Fruit fly (Drosophila melanogaster) whole organism, embryonic: ENCODE data around the gene bb8.

Experiments used
- Aef1 ChIP-seq: fragments of 200-800 bp; sonication (Bioruptor generic); IDR thresholded peaks from 3 replicates; pipeline ENCODE4 v1.3.6; 2022; ENCODE audit warnings: missing biosample characterization, missing genetic modification characterization
- Atf-2 ChIP-seq: fragments of 200-800 bp; sonication (Bioruptor generic); optimal IDR thresholded peaks from 2 replicates; lab custom pipeline; 2016; ENCODE audit warnings: missing biosample characterization, missing genetic modification characterization
- CG12391 ChIP-seq: fragments of 200-800 bp; sonication (Bioruptor generic); optimal IDR thresholded peaks from 3 replicates; lab custom pipeline; 2018; ENCODE audit warnings: missing biosample characterization, mild to moderate bottlenecking, missing genetic modification characterization, moderate library complexity
- CG13123 ChIP-seq: fragments of 200-800 bp; sonication (Bioruptor generic); optimal IDR thresholded peaks from 2 replicates; lab custom pipeline; 2016; ENCODE audit warnings: missing biosample characterization, missing genetic modification characterization
- CG15269 ChIP-seq: fragments of 200-800 bp; sonication (Bioruptor generic); optimal IDR thresholded peaks from 2 replicates; lab custom pipeline; 2018; ENCODE audit warnings: missing biosample characterization, mild to moderate bottlenecking, missing genetic modification characterization, moderate library complexity
- CG2116 ChIP-seq: fragments of 200-800 bp; sonication (Bioruptor generic); optimal IDR thresholded peaks from 3 replicates; lab custom pipeline; 2018; ENCODE audit warnings: missing biosample characterization, mild to moderate bottlenecking, missing genetic modification characterization
- CG30020 ChIP-seq: fragments of 200-800 bp; optimal IDR thresholded peaks from 2 replicates; lab custom pipeline; 2019; ENCODE audit warnings: missing biosample characterization, mild to moderate bottlenecking, missing genetic modification characterization, moderate library complexity
- CG32767 ChIP-seq: fragments of 200-800 bp; sonication (Bioruptor generic); IDR thresholded peaks from 2 replicates; pipeline ENCODE4 v1.3.6; 2022; ENCODE audit warnings: missing biosample characterization, missing genetic modification characterization
- CG42726 ChIP-seq: fragments of 200-800 bp; sonication (Bioruptor generic); IDR thresholded peaks from 2 replicates; pipeline ENCODE4 v1.3.6; 2022; ENCODE audit warnings: missing biosample characterization, missing genetic modification characterization; ENCODE audit not compliant: partially characterized antibody
- CG4707 ChIP-seq: fragments of 200-800 bp; sonication (Bioruptor generic); optimal IDR thresholded peaks from 2 replicates; lab custom pipeline; 2018; ENCODE audit warnings: missing biosample characterization, mild to moderate bottlenecking, missing genetic modification characterization, moderate library complexity
- CG7963 ChIP-seq: fragments of 200-800 bp; sonication (Bioruptor generic); IDR thresholded peaks from 3 replicates; pipeline ENCODE4 v1.3.6; 2022; ENCODE audit warnings: missing biosample characterization, missing genetic modification characterization; ENCODE audit not compliant: partially characterized antibody
- CG8478 ChIP-seq: fragments of >200 bp; optimal IDR thresholded peaks from 2 replicates; lab custom pipeline; 2018
- CHES-1-like ChIP-seq: fragments of 200-800 bp; sonication (Bioruptor generic); optimal IDR thresholded peaks from 2 replicates; lab custom pipeline; 2016; ENCODE audit warnings: missing biosample characterization, missing genetic modification characterization
- D19A ChIP-seq: fragments of 200-800 bp; optimal IDR thresholded peaks from 3 replicates; lab custom pipeline; 2019; ENCODE audit warnings: missing biosample characterization, mild to moderate bottlenecking, missing genetic modification characterization, moderate library complexity
- Dad ChIP-seq: fragments of 200-800 bp; sonication (Bioruptor generic); optimal IDR thresholded peaks from 3 replicates; lab custom pipeline; 2016; ENCODE audit warnings: missing biosample characterization, missing genetic modification characterization
- Deaf1 ChIP-seq: fragments of 200-800 bp; optimal IDR thresholded peaks from 3 replicates; lab custom pipeline; 2019; ENCODE audit warnings: missing biosample characterization, mild to moderate bottlenecking, missing genetic modification characterization, moderate library complexity
- Dip2 ChIP-seq: fragments of 200-800 bp; sonication (Bioruptor generic); IDR thresholded peaks from 2 replicates; pipeline ENCODE4 v1.3.6; 2022; ENCODE audit warnings: missing biosample characterization, missing genetic modification characterization
- ERR ChIP-seq: fragments of 200-800 bp; sonication (Bioruptor generic); optimal IDR thresholded peaks from 2 replicates; lab custom pipeline; 2016; ENCODE audit warnings: missing biosample characterization, missing genetic modification characterization
- Ets97D ChIP-seq: fragments of 200-800 bp; sonication (Bioruptor generic); optimal IDR thresholded peaks from 3 replicates; lab custom pipeline; 2016; ENCODE audit warnings: missing biosample characterization, missing genetic modification characterization
- HLH3B ChIP-seq: fragments of 200-800 bp; sonication (Bioruptor generic); IDR thresholded peaks from 2 replicates; pipeline ENCODE4 v1.3.6; 2022; ENCODE audit warnings: missing biosample characterization, missing genetic modification characterization
- HLH4C ChIP-seq: fragments of 200-800 bp; sonication (Bioruptor generic); IDR thresholded peaks from 3 replicates; pipeline ENCODE4 v1.3.6; 2022; ENCODE audit warnings: missing biosample characterization, missing genetic modification characterization; ENCODE audit not compliant: partially characterized antibody
- HmgZ ChIP-seq: fragments of 200-800 bp; sonication (Bioruptor generic); optimal IDR thresholded peaks from 2 replicates; lab custom pipeline; 2018; ENCODE audit warnings: missing biosample characterization, mild to moderate bottlenecking, missing genetic modification characterization
- Max ChIP-seq: fragments of 200-800 bp; sonication (Bioruptor generic); optimal IDR thresholded peaks from 2 replicates; lab custom pipeline; 2016; ENCODE audit warnings: missing biosample characterization, mild to moderate bottlenecking, missing genetic modification characterization
- Med ChIP-seq: fragments of 200-800 bp; sonication (Bioruptor generic); peaks from one replicate; lab custom pipeline; 2016; ENCODE audit warnings: missing biosample characterization, missing genetic modification characterization, mild to moderate bottlenecking, inconsistent platforms, moderate library complexity
- Mrtf ChIP-seq: fragments of 200-800 bp; sonication (Bioruptor generic); IDR thresholded peaks from 3 replicates; pipeline ENCODE4 v1.3.6; 2022; ENCODE audit warnings: missing biosample characterization, missing genetic modification characterization
- Nf-YA ChIP-seq: fragments of 200-800 bp; sonication (Bioruptor generic); IDR thresholded peaks from 2 replicates; pipeline ENCODE4 v1.3.6; 2022; ENCODE audit warnings: missing biosample characterization, missing genetic modification characterization
- Nf-YB ChIP-seq: fragments of 200-800 bp; sonication (Bioruptor generic); optimal IDR thresholded peaks from 3 replicates; lab custom pipeline; 2019; ENCODE audit warnings: missing biosample characterization, mild to moderate bottlenecking, missing genetic modification characterization, moderate library complexity
- Six4 ChIP-seq: fragments of 200-800 bp; sonication (Bioruptor generic); optimal IDR thresholded peaks from 2 replicates; lab custom pipeline; 2016; ENCODE audit warnings: missing biosample characterization, missing genetic modification characterization
- Sry-β ChIP-seq: fragments of 200-800 bp; sonication (Bioruptor generic); optimal IDR thresholded peaks from 2 replicates; lab custom pipeline; 2018; ENCODE audit warnings: missing biosample characterization, mild to moderate bottlenecking, missing genetic modification characterization, moderate library complexity
- TFAM ChIP-seq: fragments of 200-800 bp; sonication (Bioruptor generic); optimal IDR thresholded peaks from 2 replicates; lab custom pipeline; 2017; ENCODE audit warnings: missing biosample characterization, missing genetic modification characterization, inconsistent platforms
- Xbp1 ChIP-seq: fragments of 200-800 bp; sonication (Bioruptor generic); optimal IDR thresholded peaks from 3 replicates; lab custom pipeline; 2016; ENCODE audit warnings: missing biosample characterization, mild to moderate bottlenecking, missing genetic modification characterization
- ac ChIP-seq: fragments of 200-800 bp; sonication (Bioruptor generic); optimal IDR thresholded peaks from 3 replicates; lab custom pipeline; 2017; ENCODE audit warnings: missing biosample characterization, mild to moderate bottlenecking, missing genetic modification characterization
- cas ChIP-seq: fragments of 200-800 bp; sonication (Bioruptor generic); IDR thresholded peaks from 2 replicates; pipeline ENCODE4 v1.3.6; 2022; ENCODE audit warnings: missing biosample characterization, missing genetic modification characterization
- dan ChIP-seq: fragments of 200-800 bp; sonication (Bioruptor generic); IDR thresholded peaks from 2 replicates; pipeline ENCODE4 v1.3.6; 2022; ENCODE audit warnings: missing biosample characterization, missing genetic modification characterization
- dimm ChIP-seq: fragments of 200-800 bp; sonication (Bioruptor generic); IDR thresholded peaks from 2 replicates; pipeline ENCODE4 v1.3.6; 2022; ENCODE audit warnings: missing biosample characterization, missing genetic modification characterization
- fru ChIP-seq: fragments of >200 bp; optimal IDR thresholded peaks from 2 replicates; lab custom pipeline; 2017
- gce ChIP-seq: fragments of 200-800 bp; sonication (Bioruptor generic); IDR thresholded peaks from 3 replicates; pipeline ENCODE4 v1.3.6; 2022; ENCODE audit warnings: missing biosample characterization, missing genetic modification characterization
- gcm2 ChIP-seq: fragments of 200-800 bp; sonication (Bioruptor generic); optimal IDR thresholded peaks from 2 replicates; lab custom pipeline; 2016; ENCODE audit warnings: missing biosample characterization, missing genetic modification characterization
- gsb-n ChIP-seq: fragments of 200-800 bp; sonication (Bioruptor generic); optimal IDR thresholded peaks from 3 replicates; lab custom pipeline; 2018; ENCODE audit warnings: missing biosample characterization, mild to moderate bottlenecking, missing genetic modification characterization
- her ChIP-seq: fragments of 200-800 bp; sonication (Bioruptor generic); optimal IDR thresholded peaks from 2 replicates; lab custom pipeline; 2016; ENCODE audit warnings: missing biosample characterization, missing genetic modification characterization
- jing ChIP-seq: fragments of 200-800 bp; sonication (Bioruptor generic); optimal IDR thresholded peaks from 2 replicates; lab custom pipeline; 2018; ENCODE audit warnings: missing biosample characterization, mild to moderate bottlenecking, missing genetic modification characterization
- mam ChIP-seq: fragments of 200-800 bp; sonication (Bioruptor generic); optimal IDR thresholded peaks from 3 replicates; lab custom pipeline; 2016; ENCODE audit warnings: missing biosample characterization, missing genetic modification characterization
- nerfin-1 ChIP-seq: fragments of 200-800 bp; sonication (Bioruptor generic); optimal IDR thresholded peaks from 3 replicates; lab custom pipeline; 2019; ENCODE audit warnings: missing biosample characterization, mild to moderate bottlenecking, missing genetic modification characterization, moderate library complexity
- nerfin-2 ChIP-seq: fragments of 200-800 bp; sonication (Bioruptor generic); IDR thresholded peaks from 2 replicates; pipeline ENCODE4 v1.3.6; 2022; ENCODE audit warnings: missing biosample characterization, missing genetic modification characterization; ENCODE audit not compliant: partially characterized antibody
- pnt ChIP-seq: fragments of 200-800 bp; sonication (Bioruptor generic); optimal IDR thresholded peaks from 3 replicates; lab custom pipeline; 2016; ENCODE audit warnings: missing biosample characterization, missing genetic modification characterization
- sens-2 ChIP-seq: fragments of 200-800 bp; sonication (Bioruptor generic); IDR thresholded peaks from 2 replicates; pipeline ENCODE4 v1.3.6; 2022; ENCODE audit warnings: missing biosample characterization, missing genetic modification characterization
- sr ChIP-seq: fragments of 200-800 bp; sonication (Bioruptor generic); IDR thresholded peaks from 3 replicates; pipeline ENCODE4 v1.3.6; 2022; ENCODE audit warnings: missing biosample characterization, missing genetic modification characterization
- sug ChIP-seq: fragments of 200-800 bp; optimal IDR thresholded peaks from 2 replicates; lab custom pipeline; 2019; ENCODE audit warnings: missing biosample characterization, mild to moderate bottlenecking, missing genetic modification characterization, moderate library complexity
- tap ChIP-seq: fragments of 200-800 bp; optimal IDR thresholded peaks from 3 replicates; lab custom pipeline; 2019; ENCODE audit warnings: missing biosample characterization, mild to moderate bottlenecking, missing genetic modification characterization, moderate library complexity
- tll ChIP-seq, 2 experiments: fragments of 200-800 bp in 1 of 2; fragments of >200 bp in 1 of 2; sonication (Bioruptor generic) in 1 of 2; optimal IDR thresholded peaks; 2 replicates each; lab custom pipeline; 2017 to 2019; ENCODE audit warnings: missing biosample characterization in 2 of 2, missing genetic modification characterization in 2 of 2, mild to moderate bottlenecking in 1 of 2, moderate library complexity in 1 of 2
- tx ChIP-seq: fragments of 200-800 bp; sonication (Bioruptor generic); optimal IDR thresholded peaks from 2 replicates; lab custom pipeline; 2016; ENCODE audit warnings: missing biosample characterization, missing genetic modification characterization
- wdn ChIP-seq: fragments of 200-800 bp; sonication (Bioruptor generic); IDR thresholded peaks from 2 replicates; pipeline ENCODE4 v1.3.6; 2022; ENCODE audit warnings: missing biosample characterization, missing genetic modification characterization

Gene bb8

DNA sequence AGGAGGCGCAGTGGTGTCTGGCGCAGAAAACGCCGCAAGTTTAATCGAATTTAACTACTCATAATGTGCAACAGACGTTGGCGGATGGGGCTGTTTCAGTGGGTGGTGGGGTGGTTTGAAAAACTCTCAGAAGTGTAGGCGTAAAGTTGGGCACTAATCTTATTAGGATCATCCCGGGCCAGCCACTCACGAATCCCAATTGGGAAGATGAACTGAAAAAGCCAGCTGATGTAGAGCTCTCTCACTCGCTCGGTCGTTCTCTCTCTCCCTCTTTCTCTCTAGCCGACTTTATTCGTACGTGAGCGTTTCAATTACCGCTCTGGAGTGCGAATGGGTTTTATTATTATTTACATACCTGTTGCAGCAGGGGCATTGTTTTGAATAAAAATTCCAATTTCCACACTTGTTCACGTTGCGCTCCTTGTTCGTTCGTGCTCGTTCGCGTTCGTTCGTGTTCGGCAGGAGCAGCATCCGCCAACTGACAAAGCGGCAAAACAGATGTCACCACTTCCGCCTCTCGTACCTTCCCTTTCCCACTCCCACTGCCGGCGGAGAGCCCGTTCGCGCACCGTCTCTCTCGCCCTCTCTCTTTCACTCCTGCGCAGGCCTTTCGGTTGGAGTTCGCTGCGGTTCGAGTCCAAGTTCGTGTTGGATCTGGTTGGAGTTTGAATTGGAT lies 11.1 kb downstream of the bb8 start (continued):
- TF ChIP-seq wdn (GFP tag; lab: Robert Waterston, UW) (no peak), HmgZ (no peak), gcm2 (GFP tag; lab: Kevin White, UChicago) (no peak), CG32767 (no peak), Med (GFP tag; lab: Kevin White, UChicago) (peak; percentile 33), Deaf1 (tag; lab: Kevin White, UChicago) (peak; percentile 93), tx (GFP tag; lab: Kevin White, UChicago) (no peak), TFAM (GFP tag; lab: Kevin White, UChicago) (no peak), tll (GFP tag; optimal IDR thresholded peaks at IDR 0.05; lab: Kevin White, UChicago) (no peak), cas (GFP tag; lab: Robert Waterston, UW) (no peak), gsb-n (no peak), Aef1 (GFP tag; lab: Robert Waterston, UW) (no peak), nerfin-2 (GFP tag; lab: Robert Waterston, UW) (no peak), Nf-YB (GFP tag; lab: Kevin White, UChicago) (no peak), Ets97D (peak; percentile 29), tap (tag; lab: Kevin White, UChicago) (no peak), CG2116 (GFP tag; lab: Kevin White, UChicago) (no peak), sr (GFP tag; lab: Robert Waterston, UW) (no peak), mam (GFP tag; lab: Kevin White, UChicago) (no peak), CG13123 (GFP tag; lab: Kevin White, UChicago) (no peak), CG8478 (lab: Kevin White, UChicago) (peak; percentile 36), dimm (no peak), gce (GFP tag; lab: Robert Waterston, UW) (no peak), HLH4C (GFP tag; lab: Robert Waterston, UW) (0 out of 3 replicates have a peak, but pooled peaks have one; percentile 20), ac (peak; percentile 0), sug (tag; lab: Kevin White, UChicago) (no peak), fru (lab: Kevin White, UChicago) (no peak), CG30020 (tag; lab: Kevin White, UChicago) (no peak), sens-2 (no peak), CG7963 (GFP tag; lab: Robert Waterston, UW) (no peak), nerfin-1 (peak; percentile 40), Dad (GFP tag; lab: Kevin White, UChicago) (no peak), D19A (no peak), jing (no peak), Nf-YA (GFP tag; lab: Robert Waterston, UW) (no peak), Mrtf (no peak), Dip2 (GFP tag; lab: Robert Waterston, UW) (no peak), Xbp1 (no peak), CG15269 (tag; lab: Kevin White, UChicago) (no peak), her (GFP tag; lab: Kevin White, UChicago) (no peak), dan (GFP tag; lab: Robert Waterston, UW) (no peak), CG12391 (tag; lab: Kevin White, UChicago) (no peak), pnt (no peak), Atf-2 (GFP tag; lab: Kevin White, UChicago) (no peak), Max (no peak), ERR (GFP tag; lab: Kevin White, UChicago) (no peak), CHES-1-like (GFP tag; lab: Kevin White, UChicago) (no peak), CG4707 (no peak), Six4 (no peak), HLH3B (no peak), CG42726 (GFP tag; lab: Robert Waterston, UW) (no peak), Sry-β (GFP tag; lab: Kevin White, UChicago) (no peak)
